Worm (Caenorhabditis elegans): ENCODE measurements around the gene Y58A7A.1.

The Y58A7A.1 gene

ce11 chrV:5035058-5035457 is 34.3 kb downstream of the Y58A7A.1 start, which contains the start of gene K11D12.6:
Gene K11D12.6 (minus strand): TSS chrV:5035158.
- TF ChIP-seq lin-39 (tag; optimal IDR thresholded peaks at IDR 0.05) (no peak), zag-1 (tag; optimal IDR thresholded peaks at IDR 0.05) (no peak), nhr-25 (tag; optimal IDR thresholded peaks at IDR 0.05) (no peak), fkh-10 (GFP tag; optimal IDR thresholded peaks at IDR 0.05) (no peak), ceh-28 (tag; optimal IDR thresholded peaks at IDR 0.05) (no peak), nfya-1 (tag; optimal IDR thresholded peaks at IDR 0.05; ENCODE audit: insufficient read depth) (no peak), skn-1 (tag; optimal IDR thresholded peaks at IDR 0.05) (no peak), jun-1 (tag; optimal IDR thresholded peaks at IDR 0.05) (no peak), nhr-23 (tag; optimal IDR thresholded peaks at IDR 0.05) (no peak), nhr-77 (tag; optimal IDR thresholded peaks at IDR 0.05) (no peak), tbx-2 (tag; optimal IDR thresholded peaks at IDR 0.05) (no peak), nhr-12 (tag; optimal IDR thresholded peaks at IDR 0.05) (no peak), lin-15B (tag; optimal IDR thresholded peaks at IDR 0.05) (no peak), elt-1 (tag; optimal IDR thresholded peaks at IDR 0.05) (no peak), nhr-76 (tag; optimal IDR thresholded peaks at IDR 0.05) (no peak)

ce11 chrV:5033099-5033498 is 36.2 kb downstream of the Y58A7A.1 start, which contains the start of gene K11D12.13:
Gene K11D12.13 (plus strand): TSS chrV:5033399.
- TF ChIP-seq nhr-77 (tag; optimal IDR thresholded peaks at IDR 0.05) (no peak), ceh-9 (tag; optimal IDR thresholded peaks at IDR 0.05) (no peak), fkh-2 (tag; optimal IDR thresholded peaks at IDR 0.05) (no peak), egl-5 (tag; optimal IDR thresholded peaks at IDR 0.05) (no peak), nhr-76 (tag; optimal IDR thresholded peaks at IDR 0.05) (no peak), elt-3 (tag; optimal IDR thresholded peaks at IDR 0.05) (no peak), unc-39 (tag; optimal IDR thresholded peaks at IDR 0.05) (no peak), eor-1 (tag; optimal IDR thresholded peaks at IDR 0.05) (no peak), R02D3.7 (tag; optimal IDR thresholded peaks at IDR 0.05) (no peak)

- TF ChIP-seq elt-3 (tag; optimal IDR thresholded peaks at IDR 0.05) (no peak), ZK546.5 (tag; optimal IDR thresholded peaks at IDR 0.05) (no peak), aly-2 (tag; optimal IDR thresholded peaks at IDR 0.05) (no peak), mml-1 (tag; optimal IDR thresholded peaks at IDR 0.05) (peak; percentile 58), pqm-1 (tag; optimal IDR thresholded peaks at IDR 0.05) (peak; percentile 41), elt-1 (tag; optimal IDR thresholded peaks at IDR 0.05) (no peak), nhr-23 (tag; optimal IDR thresholded peaks at IDR 0.05) (peak; percentile 42), nhr-67 (tag; optimal IDR thresholded peaks at IDR 0.05) (no peak), pha-4 (tag; optimal IDR thresholded peaks at IDR 0.05) (peak; percentile 11), lin-39 (tag; optimal IDR thresholded peaks at IDR 0.05) (peak; percentile 0), tbx-2 (tag; optimal IDR thresholded peaks at IDR 0.05) (no peak), elt-2 (tag; optimal IDR thresholded peaks at IDR 0.05) (peak; percentile 48), lsy-12 (tag; optimal IDR thresholded peaks at IDR 0.05) (no peak), mdl-1 (tag; optimal IDR thresholded peaks at IDR 0.05) (peak; percentile 68)
These were observed 37.2 kb downstream of the Y58A7A.1 start for ce11 chrV:5032176-5032575.

ce11 chrV:5031764-5032163 is 37.6 kb downstream of the Y58A7A.1 start:
- no peak for TF ChIP-seq tbx-2 (tag; optimal IDR thresholded peaks at IDR 0.05)
- peak; percentile 66 for TF ChIP-seq elt-2 (tag; optimal IDR thresholded peaks at IDR 0.05)

- no peak for TF ChIP-seq ceh-28 (tag; optimal IDR thresholded peaks at IDR 0.05)
- TF ChIP-seq ZK546.5 (tag; optimal IDR thresholded peaks at IDR 0.05) = no peak
- TF ChIP-seq nhr-12 (tag; optimal IDR thresholded peaks at IDR 0.05) = no peak
- no peak for TF ChIP-seq nhr-76 (tag; optimal IDR thresholded peaks at IDR 0.05)
- no peak for TF ChIP-seq nhr-23 (tag; optimal IDR thresholded peaks at IDR 0.05)
- no peak for TF ChIP-seq mdl-1 (tag; optimal IDR thresholded peaks at IDR 0.05)
- no peak for TF ChIP-seq egl-27 (tag; optimal IDR thresholded peaks at IDR 0.05)
- no peak for TF ChIP-seq jun-1 (tag; optimal IDR thresholded peaks at IDR 0.05)
These were observed 38.6 kb downstream of the Y58A7A.1 start, which contains the start of gene swt-7 for ce11 chrV:5030715-5031114. Gene swt-7 (minus strand): TSS chrV:5030815.

ce11 chrV:5030212-5030611 is 39.1 kb downstream of the Y58A7A.1 start:
- no peak for TF ChIP-seq nfya-1 (tag; optimal IDR thresholded peaks at IDR 0.05; ENCODE audit: insufficient read depth)
- TF ChIP-seq daf-12 (tag; optimal IDR thresholded peaks at IDR 0.05) = no peak
- TF ChIP-seq jun-1 (tag; optimal IDR thresholded peaks at IDR 0.05) = peak; percentile 3
- TF ChIP-seq skn-1 (tag; optimal IDR thresholded peaks at IDR 0.05) = peak; percentile 38
- TF ChIP-seq nhr-12 (tag; optimal IDR thresholded peaks at IDR 0.05) = no peak
- TF ChIP-seq lin-15B (tag; optimal IDR thresholded peaks at IDR 0.05) = no peak
- TF ChIP-seq snpc-4 (tag; optimal IDR thresholded peaks at IDR 0.05) = no peak
- peak; percentile 28 for TF ChIP-seq pha-4 (tag; optimal IDR thresholded peaks at IDR 0.05)
- TF ChIP-seq egl-27 (tag; optimal IDR thresholded peaks at IDR 0.05) = no peak
- no peak for TF ChIP-seq nhr-28 (tag; optimal IDR thresholded peaks at IDR 0.05)
- TF ChIP-seq elt-2 (tag; optimal IDR thresholded peaks at IDR 0.05) = peak; percentile 88
- peak; percentile 86 for TF ChIP-seq pqm-1 (tag; optimal IDR thresholded peaks at IDR 0.05)
- no peak for TF ChIP-seq ceh-9 (tag; optimal IDR thresholded peaks at IDR 0.05)
- TF ChIP-seq nhr-77 (tag; optimal IDR thresholded peaks at IDR 0.05) = no peak
- no peak for TF ChIP-seq ztf-11 (tag; optimal IDR thresholded peaks at IDR 0.05)
- no peak for TF ChIP-seq nhr-67 (tag; optimal IDR thresholded peaks at IDR 0.05)
- TF ChIP-seq elt-1 (tag; optimal IDR thresholded peaks at IDR 0.05) = no peak
- no peak for TF ChIP-seq ZK546.5 (tag; optimal IDR thresholded peaks at IDR 0.05)
